Fruit fly (Drosophila melanogaster): ENCODE results near the gene CG5078.

dm6 chr3L:20487649-20488048, 18.2 kb upstream of the CG5078 start:
- no peak for TF ChIP-seq h (optimal IDR thresholded peaks at IDR 0.05)
- TF ChIP-seq insv (optimal IDR thresholded peaks at IDR 0.05), result no peak
